Worm (Caenorhabditis elegans): ENCODE results near the gene oxy-4.

Gene oxy-4

ce11 chrIII:5196298-5197045, 37.9 kb upstream of the oxy-4 start (continued):
- TF ChIP-seq aptf-2 (GFP tag; conservative IDR thresholded peaks at IDR 0.05) (no peak), lin-54 (GFP tag; optimal IDR thresholded peaks at IDR 0.05) (peak; percentile 28), sdz-38 (tag; optimal IDR thresholded peaks at IDR 0.05) (no peak), snpc-1.3 (tag; optimal IDR thresholded peaks at IDR 0.05; ENCODE audit: insufficient read depth) (no peak), repo-1 (tag; optimal IDR thresholded peaks at IDR 0.05) (peak; percentile 91), ceh-58 (GFP tag; IDR thresholded peaks at IDR 0.05) (no peak), F52B5.7 (tag; optimal IDR thresholded peaks at IDR 0.05) (peak; percentile 11), B0019.2 (GFP tag; conservative IDR thresholded peaks at IDR 0.05) (no peak), Y56A3A.18 (GFP tag; IDR thresholded peaks at IDR 0.05) (peak; percentile 56; the same call in 1 of the 2 replicates), F49E8.2 (tag; optimal IDR thresholded peaks at IDR 0.05; ENCODE audit: insufficient read depth) (no peak), madf-8 (GFP tag; conservative IDR thresholded peaks at IDR 0.05) (no peak; the same call in 1 of the 2 replicates), unc-62 (GFP tag; optimal IDR thresholded peaks at IDR 0.05) (no peak), hlh-26 (GFP tag; conservative IDR thresholded peaks at IDR 0.05) (no peak), efl-1 (GFP tag; optimal IDR thresholded peaks at IDR 0.05) (no peak), zim-3 (tag; optimal IDR thresholded peaks at IDR 0.05) (peak; percentile 11), attf-3 (GFP tag; conservative IDR thresholded peaks at IDR 0.05) (no peak), sea-2 (GFP tag; IDR thresholded peaks at IDR 0.05) (no peak), hrde-1 (tag; optimal IDR thresholded peaks at IDR 0.05; ENCODE audit: borderline replicate concordance) (no peak), hlh-12 (tag; optimal IDR thresholded peaks at IDR 0.05) (no peak), ztf-22 (GFP tag; optimal IDR thresholded peaks at IDR 0.05) (no peak), hmg-20 (GFP tag; IDR thresholded peaks at IDR 0.05) (no peak), ekl-4 (GFP tag; IDR thresholded peaks at IDR 0.05) (peak; percentile 56; the same call in 1 of the 2 replicates), F10E7.11 (tag; optimal IDR thresholded peaks at IDR 0.05) (no peak), T07F8.4 (tag; optimal IDR thresholded peaks at IDR 0.05) (no peak), D2030.7 (GFP tag; IDR thresholded peaks at IDR 0.05) (no peak), Y67H2A.10 (GFP tag; conservative IDR thresholded peaks at IDR 0.05) (no peak), madf-3 (GFP tag; IDR thresholded peaks at IDR 0.05) (0 out of 2 replicates have a peak, but pooled peaks have one; percentile 57), nfya-1 (tag; optimal IDR thresholded peaks at IDR 0.05; ENCODE audit: borderline replicate concordance, insufficient read depth) (no peak), ceh-40 (GFP tag; IDR thresholded peaks at IDR 0.05) (no peak), ztf-25 (GFP tag; IDR thresholded peaks at IDR 0.05) (no peak), rcor-1 (GFP tag; IDR thresholded peaks at IDR 0.05) (no peak), F39B2.1 (GFP tag; IDR thresholded peaks at IDR 0.05) (no peak), hmg-1.2 (GFP tag; IDR thresholded peaks at IDR 0.05) (peak; percentile 26; the same call in 1 of the 2 replicates), ceh-79 (tag; optimal IDR thresholded peaks at IDR 0.05) (no peak), T26A5.8 (tag; optimal IDR thresholded peaks at IDR 0.05) (no peak), ceh-91 (GFP tag; IDR thresholded peaks at IDR 0.05) (no peak), zfh-2 (GFP tag; conservative IDR thresholded peaks at IDR 0.05) (no peak), let-526 (GFP tag; IDR thresholded peaks at IDR 0.05) (no peak), hsf-1 (GFP tag; IDR thresholded peaks at IDR 0.05) (no peak), F33H1.4 (GFP tag; IDR thresholded peaks at IDR 0.05) (no peak), F22D6.2 (tag; optimal IDR thresholded peaks at IDR 0.05) (no peak), rec-8 (tag; optimal IDR thresholded peaks at IDR 0.05) (no peak), dpl-1 (GFP tag; optimal IDR thresholded peaks at IDR 0.05) (no peak)

Data from whole organism, young adult.